Fruit fly (Drosophila melanogaster) ovary, adult (tissue): Measurements from ENCODE around the gene CheB93b.

Experiments
- CG17801 ChIP-seq: fragments of 200-800 bp; optimal IDR thresholded peaks from 2 replicates; lab custom pipeline; 2019; ENCODE audit warnings: missing biosample characterization, mild to moderate bottlenecking, missing genetic modification characterization, moderate library complexity; ENCODE audit not compliant: partially characterized antibody

The CheB93b gene

DNA sequence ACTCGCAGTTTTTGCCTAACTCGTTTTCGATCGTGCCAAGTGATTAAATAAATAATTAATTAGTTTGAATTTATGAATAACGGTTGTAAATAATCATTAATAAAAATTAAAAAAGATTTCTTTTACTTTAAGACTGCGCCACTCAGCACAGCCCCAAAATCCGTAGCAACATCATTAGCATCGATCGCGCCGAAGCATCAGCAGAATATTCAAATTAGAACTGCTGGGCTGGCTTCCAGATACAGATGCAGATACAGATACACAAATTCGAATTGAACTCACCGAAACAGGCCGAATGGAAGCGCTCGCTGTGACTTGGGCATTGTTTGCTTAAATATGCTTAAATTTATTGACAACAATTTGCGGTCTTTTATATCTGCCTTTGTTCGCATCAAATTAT lies 31.8 kb downstream of the CheB93b start:
- no peak for TF ChIP-seq CG17801 (GFP tag; lab: Kevin White, UChicago)

DNA sequence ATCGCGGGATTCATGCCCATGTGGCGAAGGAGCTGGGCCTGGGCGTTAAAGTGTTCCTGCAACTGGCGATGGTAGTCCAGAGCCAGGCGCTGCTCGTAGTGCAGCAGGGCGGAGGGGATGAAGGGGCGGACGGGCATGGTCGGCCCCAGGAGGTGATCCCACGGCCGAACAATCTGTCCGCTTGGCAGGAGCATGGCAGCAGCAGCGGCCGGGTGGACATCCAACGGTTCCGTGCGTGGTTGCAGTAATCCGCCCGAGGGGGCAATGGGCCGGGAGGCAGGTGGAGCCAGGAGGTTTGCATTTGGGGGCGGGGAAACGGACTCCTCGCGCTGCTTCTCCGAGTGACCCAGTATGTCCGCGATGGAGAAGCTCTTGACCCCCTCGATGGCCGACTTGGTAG lies 36.4 kb downstream of the CheB93b start:
- no peak for TF ChIP-seq CG17801 (GFP tag; lab: Kevin White, UChicago)

DNA sequence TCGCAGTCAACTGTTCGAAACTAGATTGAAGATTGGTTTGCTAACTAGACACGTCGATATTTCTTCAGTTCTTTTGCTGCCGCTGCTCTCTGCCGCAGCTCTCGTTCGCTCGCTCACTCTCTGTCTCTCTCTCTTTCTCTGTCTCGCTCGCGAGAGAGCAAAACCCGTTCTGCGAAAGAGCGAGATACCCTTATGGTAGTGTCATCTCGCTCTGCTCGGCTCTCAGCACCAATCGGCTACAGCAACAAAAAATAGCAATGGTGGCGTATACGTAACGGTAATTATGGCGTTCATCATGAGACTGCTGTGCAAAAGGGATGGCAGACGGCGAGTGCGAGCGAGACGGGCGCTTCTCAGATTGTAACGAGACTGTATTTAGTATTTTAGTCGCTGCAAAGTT lies 37.4 kb downstream of the CheB93b start, which contains the start of gene lbe:
TSS of gene lbe (minus strand) at position 204 of the 400 bp plus-strand sequence.
- no peak for TF ChIP-seq CG17801 (GFP tag; lab: Kevin White, UChicago)

DNA sequence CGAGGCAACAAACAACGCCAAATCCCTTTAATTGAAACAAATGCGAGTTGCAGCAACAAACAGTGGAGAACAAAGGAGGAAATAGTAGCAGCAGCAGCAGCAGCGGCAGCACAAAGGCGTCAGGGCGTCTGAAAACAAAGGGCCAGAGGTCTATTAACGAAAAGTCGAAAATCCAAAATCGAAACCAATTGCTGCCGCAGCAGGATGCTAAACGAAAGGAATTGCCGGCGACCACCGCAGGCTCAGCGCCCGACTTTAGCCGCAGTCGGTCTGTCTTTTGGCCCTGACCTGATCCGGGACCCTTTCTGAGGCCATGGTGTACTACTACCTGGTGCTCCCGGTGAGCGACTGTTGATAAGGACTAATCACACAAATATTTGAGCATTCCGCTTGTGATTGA lies 38.7 kb downstream of the CheB93b start:
- TF ChIP-seq CG17801 (GFP tag; lab: Kevin White, UChicago), result no peak

DNA sequence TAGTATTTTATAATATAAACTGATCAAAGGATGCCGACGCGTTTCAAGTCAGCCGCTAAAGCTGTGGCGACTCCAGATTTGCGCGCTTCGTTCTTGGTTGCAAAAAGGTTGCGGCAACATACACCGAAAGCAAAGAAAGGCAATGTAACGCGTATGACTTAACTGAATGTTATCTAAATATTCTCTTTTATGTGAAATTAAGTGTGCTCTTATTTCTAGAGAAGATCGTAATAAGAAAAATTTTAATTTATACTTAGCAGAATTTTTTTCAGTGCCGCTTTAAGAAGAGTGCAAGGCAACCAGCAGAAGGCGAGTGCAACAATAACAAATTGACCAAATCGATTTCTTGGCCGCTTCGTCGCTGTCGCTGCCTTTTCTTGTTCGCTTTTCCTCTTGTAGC lies 43.2 kb downstream of the CheB93b start:
- no peak for TF ChIP-seq CG17801 (GFP tag; lab: Kevin White, UChicago)

DNA sequence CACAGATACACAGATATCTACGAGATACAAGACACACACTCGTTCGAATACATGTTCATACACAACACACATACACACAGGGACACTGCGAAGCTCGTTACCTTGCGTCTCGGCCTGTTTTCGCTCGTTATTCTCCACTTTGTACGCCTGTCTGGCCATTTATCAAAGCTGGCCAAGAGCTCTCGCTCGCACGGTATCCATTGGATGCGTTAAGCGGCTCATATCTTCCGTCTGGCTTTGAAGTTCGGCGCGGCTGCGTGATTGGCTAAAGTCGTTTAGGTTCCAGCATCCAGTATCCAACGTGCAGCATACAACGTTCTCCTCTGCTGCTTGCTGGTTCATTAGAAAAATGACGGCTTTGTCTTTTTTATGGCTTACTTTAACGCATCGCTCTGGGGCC lies 47.9 kb downstream of the CheB93b start:
- no peak for TF ChIP-seq CG17801 (GFP tag; lab: Kevin White, UChicago)

DNA sequence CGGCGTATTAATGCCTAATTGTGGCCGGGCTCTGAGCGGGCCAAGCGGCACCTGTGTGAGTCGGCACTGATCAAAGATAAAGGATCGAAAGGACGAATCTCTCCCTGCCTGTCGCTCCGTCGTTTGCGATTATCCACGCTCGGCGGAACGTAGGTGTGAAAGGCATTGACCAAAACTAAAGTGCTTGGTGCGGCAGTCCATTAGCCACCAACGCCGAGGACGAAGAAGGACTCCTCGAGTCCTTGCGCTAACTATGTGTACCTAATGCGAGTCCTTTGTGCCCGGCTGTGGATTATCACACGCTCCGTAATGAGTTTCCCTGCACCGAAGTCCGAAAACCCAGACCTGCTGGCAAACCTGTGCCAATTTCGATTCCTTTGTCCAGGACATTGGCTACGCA lies 49.5 kb downstream of the CheB93b start:
- TF ChIP-seq CG17801 (GFP tag; lab: Kevin White, UChicago), result no peak
